Fruit fly (Drosophila melanogaster) whole organism, embryonic: ENCODE measurements around the gene Zasp66.

Experiments
- CG6175 ChIP-seq: fragments of 200-800 bp; sonication (Bioruptor generic); IDR thresholded peaks from 3 replicates; pipeline ENCODE4 v1.3.6; 2022; ENCODE audit warnings: missing biosample characterization, missing genetic modification characterization
- inv ChIP-seq: fragments of 200-800 bp; sonication (Bioruptor generic); IDR thresholded peaks from 2 replicates; pipeline ENCODE4 v1.3.6; 2022; ENCODE audit warnings: missing biosample characterization, missing genetic modification characterization; ENCODE audit not compliant: partially characterized antibody

- TF ChIP-seq CG6175 (GFP tag; lab: Robert Waterston, UW), result 0 out of 3 replicates have a peak, but pooled peaks have one; percentile 67
- TF ChIP-seq inv (GFP tag; lab: Robert Waterston, UW), result no peak
Observed at dm6 chr3L:8627839-8628827, 4.0 kb downstream of the Zasp66 start.
